Worm (Caenorhabditis elegans): ENCODE data around the gene nxf-2.

ce11 chrV:14439236-14439635, 21.6 kb upstream of the nxf-2 start:
- TF ChIP-seq lin-39 (tag; optimal IDR thresholded peaks at IDR 0.05) (no peak), unc-62 (GFP tag; optimal IDR thresholded peaks at IDR 0.05) (no peak), snpc-4 (tag; optimal IDR thresholded peaks at IDR 0.05) (no peak), zag-1 (tag; optimal IDR thresholded peaks at IDR 0.05) (no peak), lin-15B (tag; optimal IDR thresholded peaks at IDR 0.05) (no peak), egl-27 (tag; optimal IDR thresholded peaks at IDR 0.05) (no peak), elt-1 (tag; optimal IDR thresholded peaks at IDR 0.05) (no peak), skn-1 (tag; optimal IDR thresholded peaks at IDR 0.05) (no peak), ceh-16 (tag; optimal IDR thresholded peaks at IDR 0.05) (no peak)
